Worm (Caenorhabditis elegans) whole organism, L3 larva: Measurements from ENCODE around the gene C47D12.2.

ENCODE experiments used
- R02D3.7 ChIP-seq: fragments of 150-350 bp; optimal IDR thresholded peaks from 2 replicates; lab custom pipeline; 2014; ENCODE audit warnings: missing biosample characterization, missing genetic modification characterization
- ZK546.5 ChIP-seq: sonication (generic microtip); optimal IDR thresholded peaks from 2 replicates; lab custom pipeline; 2017; ENCODE audit warnings: missing biosample characterization, missing genetic modification characterization
- aly-2 ChIP-seq: fragments of 150-350 bp; optimal IDR thresholded peaks from 2 replicates; lab custom pipeline; 2014; ENCODE audit warnings: missing biosample characterization, missing genetic modification characterization
- ama-1 ChIP-seq: fragments of 150-350 bp; optimal IDR thresholded peaks from 2 replicates; lab custom pipeline; 2018
- ceh-16 ChIP-seq: sonication (generic microtip); optimal IDR thresholded peaks from 2 replicates; lab custom pipeline; 2017; ENCODE audit warnings: missing biosample characterization, missing genetic modification characterization
- ceh-28 ChIP-seq: fragments of 150-350 bp; optimal IDR thresholded peaks from 2 replicates; lab custom pipeline; 2014; ENCODE audit warnings: missing biosample characterization, missing genetic modification reagents, missing genetic modification characterization
- ceh-82 ChIP-seq: fragments of 150-350 bp; optimal IDR thresholded peaks from 2 replicates; lab custom pipeline; 2014; ENCODE audit warnings: missing biosample characterization, missing genetic modification characterization
- daf-12 ChIP-seq: fragments of 150-350 bp; optimal IDR thresholded peaks from 2 replicates; lab custom pipeline; 2014; ENCODE audit warnings: missing biosample characterization, missing genetic modification reagents, missing genetic modification characterization
- egl-27 ChIP-seq: sonication (generic microtip); optimal IDR thresholded peaks from 4 replicates; lab custom pipeline; 2017; ENCODE audit warnings: missing biosample characterization, missing genetic modification reagents, missing genetic modification characterization
- egl-5 ChIP-seq: fragments of 150-350 bp; optimal IDR thresholded peaks from 2 replicates; lab custom pipeline; 2017; ENCODE audit warnings: missing biosample characterization, missing genetic modification reagents, missing genetic modification characterization, inconsistent platforms
- elt-2 ChIP-seq: sonication (generic microtip); optimal IDR thresholded peaks from 2 replicates; lab custom pipeline; 2016; ENCODE audit warnings: missing genetic modification reagents, mild to moderate bottlenecking, missing genetic modification characterization, missing compliant biosample characterization
- elt-3 ChIP-seq, 3 experiments: fragments of 150-350 bp in 1 of 3; sonication (generic microtip) in 2 of 3; optimal IDR thresholded peaks; 2 replicates in 2 of 3; 4 replicates in 1 of 3; lab custom pipeline; 2014 to 2017; ENCODE audit warnings: missing biosample characterization in 3 of 3, missing genetic modification characterization in 3 of 3
- fkh-10 ChIP-seq: sonication (generic microtip); optimal IDR thresholded peaks from 2 replicates; lab custom pipeline; 2017; ENCODE audit warnings: missing biosample characterization, missing genetic modification reagents, missing genetic modification characterization
- fkh-2 ChIP-seq: fragments of 150-350 bp; optimal IDR thresholded peaks from 2 replicates; lab custom pipeline; 2014; ENCODE audit warnings: missing biosample characterization, missing genetic modification reagents, missing genetic modification characterization
- fos-1 ChIP-seq: fragments of 150-350 bp; optimal IDR thresholded peaks from 2 replicates; lab custom pipeline; 2014; ENCODE audit warnings: missing biosample characterization, missing genetic modification characterization
- hmg-11 ChIP-seq: sonication (generic microtip); optimal IDR thresholded peaks from 2 replicates; lab custom pipeline; 2016; ENCODE audit warnings: missing genetic modification characterization, missing compliant biosample characterization
- jun-1 ChIP-seq: fragments of 150-350 bp; optimal IDR thresholded peaks from 2 replicates; lab custom pipeline; 2014; ENCODE audit warnings: missing biosample characterization, missing genetic modification reagents, missing genetic modification characterization
- lin-15B ChIP-seq: fragments of 150-350 bp; optimal IDR thresholded peaks from 2 replicates; lab custom pipeline; 2014; ENCODE audit warnings: missing biosample characterization, missing genetic modification characterization
- lin-39 ChIP-seq: fragments of 150-350 bp; optimal IDR thresholded peaks from 2 replicates; lab custom pipeline; 2018; ENCODE audit warnings: missing biosample characterization, missing genetic modification reagents, missing genetic modification characterization
- lsy-12 ChIP-seq: sonication (generic microtip); optimal IDR thresholded peaks from 2 replicates; lab custom pipeline; 2016; ENCODE audit warnings: mild to moderate bottlenecking, missing genetic modification characterization, missing compliant biosample characterization
- mdl-1 ChIP-seq: fragments of 150-350 bp; optimal IDR thresholded peaks from 2 replicates; lab custom pipeline; 2014; ENCODE audit warnings: missing biosample characterization, missing genetic modification characterization
- mml-1 ChIP-seq: fragments of 150-350 bp; sonication (generic microtip); optimal IDR thresholded peaks from 3 replicates; lab custom pipeline; 2014; ENCODE audit warnings: missing biosample characterization, missing genetic modification characterization
- nfya-1 ChIP-seq: sonication (generic microtip); optimal IDR thresholded peaks from 2 replicates; lab custom pipeline; 2017; ENCODE audit warnings: missing genetic modification characterization, mild to moderate bottlenecking, missing compliant biosample characterization, antibody characterized with exemption, moderate library complexity; ENCODE audit not compliant: insufficient read depth
- nhr-12 ChIP-seq: fragments of 150-350 bp; optimal IDR thresholded peaks from 2 replicates; lab custom pipeline; 2014; ENCODE audit warnings: missing biosample characterization, missing genetic modification characterization
- nhr-23 ChIP-seq: fragments of 150-350 bp; optimal IDR thresholded peaks from 2 replicates; lab custom pipeline; 2014; ENCODE audit warnings: missing biosample characterization, missing genetic modification reagents, missing genetic modification characterization
- nhr-237 ChIP-seq: fragments of 150-350 bp; optimal IDR thresholded peaks from 2 replicates; lab custom pipeline; 2014; ENCODE audit warnings: missing biosample characterization, missing genetic modification characterization
- nhr-25 ChIP-seq: sonication (generic microtip); optimal IDR thresholded peaks from 2 replicates; lab custom pipeline; 2017; ENCODE audit warnings: missing biosample characterization, missing genetic modification characterization
- nhr-43 ChIP-seq: sonication (generic microtip); optimal IDR thresholded peaks from 2 replicates; lab custom pipeline; 2016; ENCODE audit warnings: mild to moderate bottlenecking, missing genetic modification characterization, missing compliant biosample characterization; ENCODE audit not compliant: poor library complexity, severe bottlenecking
- nhr-67 ChIP-seq: fragments of 150-350 bp; optimal IDR thresholded peaks from 2 replicates; lab custom pipeline; 2014; ENCODE audit warnings: missing biosample characterization, missing genetic modification characterization
- nhr-77 ChIP-seq: fragments of 150-350 bp; optimal IDR thresholded peaks from 2 replicates; lab custom pipeline; 2014; ENCODE audit warnings: missing biosample characterization, missing genetic modification characterization
- pha-4 ChIP-seq: fragments of 150-350 bp; optimal IDR thresholded peaks from 2 replicates; lab custom pipeline; 2014; ENCODE audit warnings: missing biosample characterization, missing genetic modification reagents, missing genetic modification characterization
- pqm-1 ChIP-seq: fragments of 150-350 bp; optimal IDR thresholded peaks from 2 replicates; lab custom pipeline; 2017; ENCODE audit warnings: missing biosample characterization, missing genetic modification characterization, inconsistent platforms
- sea-2 ChIP-seq: fragments of 150-350 bp; sonication (generic microtip); optimal IDR thresholded peaks from 4 replicates; lab custom pipeline; 2014; ENCODE audit warnings: missing biosample characterization, missing genetic modification reagents, missing genetic modification characterization
- skn-1 ChIP-seq: fragments of 150-350 bp; optimal IDR thresholded peaks from 2 replicates; lab custom pipeline; 2014; ENCODE audit warnings: missing biosample characterization, missing genetic modification characterization
- snpc-4 ChIP-seq: fragments of 150-350 bp; optimal IDR thresholded peaks from 2 replicates; lab custom pipeline; 2014; ENCODE audit warnings: missing biosample characterization, missing genetic modification characterization
- tbx-2 ChIP-seq: sonication (generic microtip); optimal IDR thresholded peaks from 2 replicates; lab custom pipeline; 2016; ENCODE audit warnings: mild to moderate bottlenecking, missing genetic modification characterization, missing compliant biosample characterization
- unc-39 ChIP-seq: sonication (generic microtip); optimal IDR thresholded peaks from 4 replicates; lab custom pipeline; 2017; ENCODE audit warnings: missing biosample characterization, missing genetic modification characterization
- unc-62 ChIP-seq: fragments of 150-350 bp; sonication (generic microtip); optimal IDR thresholded peaks from 4 replicates; lab custom pipeline; 2014; ENCODE audit warnings: missing biosample characterization, missing genetic modification reagents, missing genetic modification characterization
- ztf-11 ChIP-seq: fragments of 150-350 bp; optimal IDR thresholded peaks from 2 replicates; lab custom pipeline; 2014; ENCODE audit warnings: missing biosample characterization, missing genetic modification characterization
- ztf-4 ChIP-seq: fragments of 150-350 bp; optimal IDR thresholded peaks from 2 replicates; lab custom pipeline; 2014; ENCODE audit warnings: missing biosample characterization, missing genetic modification characterization

C47D12.2 gene

ce11 chrII:11675877-11676473, at the start of gene C47D12.2, which contains the start of gene trr-1:
Gene C47D12.2, plus strand, starts transcription at chrII:11676306.
Gene trr-1, minus strand, starts transcription at chrII:11675927.
- TF ChIP-seq nhr-25 (peak; percentile 78), R02D3.7 (tag; lab: Kevin White, UChicago) (peak; percentile 79), unc-39 (tag; lab: Kevin White, UChicago) (no peak), fkh-10 (GFP tag; lab: Kevin White, UChicago) (no peak), nhr-43 (tag; lab: Kevin White, UChicago) (peak; percentile 48), pqm-1 (tag; lab: Kevin White, UChicago) (peak; percentile 23), ztf-4 (tag; lab: Kevin White, UChicago) (no peak), nhr-23 (tag; lab: Kevin White, UChicago) (peak; percentile 79), ztf-11 (tag; lab: Kevin White, UChicago) (no peak), sea-2 (no peak), ZK546.5 (tag; lab: Kevin White, UChicago) (no peak), hmg-11 (tag; lab: Kevin White, UChicago) (no peak), skn-1 (peak; percentile 16), lsy-12 (tag; lab: Kevin White, UChicago) (peak; percentile 10), lin-39 (peak; percentile 22), nfya-1 (tag; lab: Kevin White, UChicago) (no peak), elt-2 (peak; percentile 40), daf-12 (tag; lab: Kevin White, UChicago) (no peak), lin-15B (tag; lab: Kevin White, UChicago) (peak; percentile 81)

ce11 chrII:11627904-11628303, 48.2 kb upstream of the C47D12.2 start:
- TF ChIP-seq ztf-4 (tag; lab: Kevin White, UChicago) (no peak), nhr-25 (no peak), nhr-23 (tag; lab: Kevin White, UChicago) (no peak), unc-39 (tag; lab: Kevin White, UChicago) (no peak), pqm-1 (tag; lab: Kevin White, UChicago) (no peak), R02D3.7 (tag; lab: Kevin White, UChicago) (no peak), tbx-2 (no peak), fkh-2 (tag; lab: Kevin White, UChicago) (no peak), nfya-1 (tag; lab: Kevin White, UChicago) (no peak)

- no peak for TF ChIP-seq nhr-67 (tag; lab: Kevin White, UChicago)
- TF ChIP-seq ceh-28 (tag; lab: Kevin White, UChicago) = no peak
- TF ChIP-seq ceh-16 (tag; lab: Kevin White, UChicago) = no peak
- no peak for TF ChIP-seq pqm-1 (tag; lab: Kevin White, UChicago)
- no peak for TF ChIP-seq R02D3.7 (tag; lab: Kevin White, UChicago)
- no peak for TF ChIP-seq nhr-237
- TF ChIP-seq jun-1 (tag; lab: Kevin White, UChicago) = no peak
- TF ChIP-seq nfya-1 (tag; lab: Kevin White, UChicago) = no peak
- TF ChIP-seq lin-15B (tag; lab: Kevin White, UChicago) = no peak
- TF ChIP-seq ama-1 (lab: Kevin White, UChicago) = peak; percentile 11
- no peak for TF ChIP-seq lin-39
- no peak for TF ChIP-seq mml-1 (tag; lab: Kevin White, UChicago)
- TF ChIP-seq egl-5 = peak; percentile 15
- no peak for TF ChIP-seq ceh-82 (tag; lab: Kevin White, UChicago)
These were observed 46.1 kb upstream of the C47D12.2 start for ce11 chrII:11629957-11630356.

ce11 chrII:11632689-11633088, 43.4 kb upstream of the C47D12.2 start:
- TF ChIP-seq nhr-25 = peak; percentile 83
- TF ChIP-seq ceh-28 (tag; lab: Kevin White, UChicago) = peak; percentile 17
- TF ChIP-seq pha-4 = peak; percentile 76
- TF ChIP-seq skn-1 = no peak
- TF ChIP-seq elt-2 = peak; percentile 5
- no peak for TF ChIP-seq elt-3 (tag; optimal IDR thresholded peaks at IDR 0.05; lab: Kevin White, UChicago)
- no peak for TF ChIP-seq ceh-82 (tag; lab: Kevin White, UChicago)
- peak; percentile 64 for TF ChIP-seq hmg-11 (tag; lab: Kevin White, UChicago)
- no peak for TF ChIP-seq R02D3.7 (tag; lab: Kevin White, UChicago)
- TF ChIP-seq fos-1 = no peak
- peak; percentile 63 for TF ChIP-seq nfya-1 (tag; lab: Kevin White, UChicago)
- TF ChIP-seq nhr-77 (tag; lab: Kevin White, UChicago) = no peak
- TF ChIP-seq pqm-1 (tag; lab: Kevin White, UChicago) = no peak
- no peak for TF ChIP-seq egl-27 (tag; lab: Kevin White, UChicago)
- TF ChIP-seq sea-2 = no peak
- peak; percentile 79 for TF ChIP-seq lin-39
- TF ChIP-seq nhr-23 (tag; lab: Kevin White, UChicago) = peak; percentile 45
- no peak for TF ChIP-seq mdl-1 (tag; lab: Kevin White, UChicago)
- TF ChIP-seq snpc-4 = peak; percentile 34
- no peak for TF ChIP-seq mml-1 (tag; lab: Kevin White, UChicago)
- TF ChIP-seq ztf-11 (tag; lab: Kevin White, UChicago) = no peak
- TF ChIP-seq fkh-10 (GFP tag; lab: Kevin White, UChicago) = no peak
- TF ChIP-seq ama-1 (lab: Kevin White, UChicago) = peak; percentile 61
- TF ChIP-seq aly-2 (tag; lab: Kevin White, UChicago) = no peak
- TF ChIP-seq unc-62 (GFP tag; lab: Kevin White, UChicago) = no peak
- no peak for TF ChIP-seq nhr-12 (tag; lab: Kevin White, UChicago)
